Fruit fly (Drosophila melanogaster): ENCODE measurements around the gene Wnt5.

Wnt5 gene

dm6 chrX:18509430-18509829 is 4.2 kb upstream of the Wnt5 start:
- no peak for TF ChIP-seq CG6854 (GFP tag; optimal IDR thresholded peaks at IDR 0.05)
- no peak for TF ChIP-seq CG6792 (GFP tag; optimal IDR thresholded peaks at IDR 0.05)
- TF ChIP-seq vri (GFP tag; optimal IDR thresholded peaks at IDR 0.05) = peak; percentile 5
- no peak for TF ChIP-seq CG11902 (GFP tag; optimal IDR thresholded peaks at IDR 0.05)
- no peak for TF ChIP-seq Hr39 (GFP tag; optimal IDR thresholded peaks at IDR 0.05)
- no peak for TF ChIP-seq Eip93F (GFP tag; optimal IDR thresholded peaks at IDR 0.05)
- no peak for TF ChIP-seq Sox15 (GFP tag; optimal IDR thresholded peaks at IDR 0.05)
- no peak for TF ChIP-seq Eip75B (GFP tag; optimal IDR thresholded peaks at IDR 0.05)

dm6 chrX:18508565-18508964 is 3.4 kb upstream of the Wnt5 start:
- no peak for TF ChIP-seq fd59A (GFP tag; optimal IDR thresholded peaks at IDR 0.05)
- no peak for TF ChIP-seq CG11762 (GFP tag; optimal IDR thresholded peaks at IDR 0.05; ENCODE audit: insufficient read depth)
- no peak for TF ChIP-seq Eip75B (GFP tag; optimal IDR thresholded peaks at IDR 0.05)
- no peak for TF ChIP-seq CG15336 (GFP tag; IDR thresholded peaks at IDR 0.05)
- TF ChIP-seq Eip78C (GFP tag) = no peak
- no peak for TF ChIP-seq dsx (GFP tag; optimal IDR thresholded peaks at IDR 0.05; ENCODE audit: poor library complexity, severe bottlenecking)
- TF ChIP-seq CG6854 (GFP tag; optimal IDR thresholded peaks at IDR 0.05) = no peak
- no peak for TF ChIP-seq Blimp-1 (GFP tag; optimal IDR thresholded peaks at IDR 0.05)
- TF ChIP-seq achi (GFP tag; optimal IDR thresholded peaks at IDR 0.05) = no peak
- TF ChIP-seq lz (GFP tag; optimal IDR thresholded peaks at IDR 0.05) = no peak
- no peak for TF ChIP-seq vri (GFP tag; optimal IDR thresholded peaks at IDR 0.05)
- TF ChIP-seq eg (GFP tag; IDR thresholded peaks at IDR 0.05) = no peak
- TF ChIP-seq esn (GFP tag; optimal IDR thresholded peaks at IDR 0.05) = no peak
- no peak for TF ChIP-seq Met (GFP tag; optimal IDR thresholded peaks at IDR 0.05)
- TF ChIP-seq spab (GFP tag; optimal IDR thresholded peaks at IDR 0.05) = no peak
- TF ChIP-seq OdsH (GFP tag; optimal IDR thresholded peaks at IDR 0.05) = no peak
- no peak for TF ChIP-seq cyc (GFP tag; optimal IDR thresholded peaks at IDR 0.05)
- no peak for TF ChIP-seq CG6808 (GFP tag; optimal IDR thresholded peaks at IDR 0.05)

dm6 chrX:18506639-18507528 is 1.7 kb upstream of the Wnt5 start:
- TF ChIP-seq CG4318 (GFP tag; optimal IDR thresholded peaks at IDR 0.05) (no peak), Hr38 (GFP tag; optimal IDR thresholded peaks at IDR 0.05) (no peak), CG6854 (GFP tag; optimal IDR thresholded peaks at IDR 0.05) (no peak), eg (GFP tag; IDR thresholded peaks at IDR 0.05) (peak; percentile 90), CG6808 (GFP tag; optimal IDR thresholded peaks at IDR 0.05) (peak; percentile 49), acj6 (GFP tag; optimal IDR thresholded peaks at IDR 0.05) (peak; percentile 65), CG16779 (tag; optimal IDR thresholded peaks at IDR 0.05) (peak; percentile 45), CG11294 (GFP tag; IDR thresholded peaks at IDR 0.05) (peak; percentile 56; the same call in 1 of the 2 replicates), CG6276 (GFP tag; optimal IDR thresholded peaks at IDR 0.05) (peak; percentile 80), Lpt (GFP tag; optimal IDR thresholded peaks at IDR 0.05) (peak; percentile 27), CG31627 (GFP tag; optimal IDR thresholded peaks at IDR 0.05) (peak; percentile 55), Sox102F (GFP tag; optimal IDR thresholded peaks at IDR 0.05) (peak; percentile 69), svp (GFP tag) (no peak), fd59A (GFP tag; optimal IDR thresholded peaks at IDR 0.05) (peak; percentile 41), CG11902 (GFP tag; optimal IDR thresholded peaks at IDR 0.05) (peak; percentile 52), topi (GFP tag; optimal IDR thresholded peaks at IDR 0.05) (peak; percentile 80), Eip93F (GFP tag; optimal IDR thresholded peaks at IDR 0.05) (peak; percentile 11), vri (GFP tag; optimal IDR thresholded peaks at IDR 0.05) (peak; percentile 54), ss (GFP tag; optimal IDR thresholded peaks at IDR 0.05) (peak in 1 of 2 experiments; percentile 1), Hr39 (GFP tag; optimal IDR thresholded peaks at IDR 0.05) (peak; percentile 59), spab (GFP tag; optimal IDR thresholded peaks at IDR 0.05) (peak; percentile 52), CG1621 (tag; optimal IDR thresholded peaks at IDR 0.05) (peak; percentile 56), lz (GFP tag; optimal IDR thresholded peaks at IDR 0.05) (peak; percentile 71), Eip78C (GFP tag) (peak; percentile 95), fd85E (GFP tag; optimal IDR thresholded peaks at IDR 0.05) (peak; percentile 24), cyc (GFP tag; optimal IDR thresholded peaks at IDR 0.05) (peak; percentile 69), fkh (GFP tag; optimal IDR thresholded peaks at IDR 0.05) (peak; percentile 31), CG10669 (GFP tag; optimal IDR thresholded peaks at IDR 0.05) (peak; percentile 73), CG9139 (GFP tag; optimal IDR thresholded peaks at IDR 0.05) (no peak), net (GFP tag; optimal IDR thresholded peaks at IDR 0.05) (peak; percentile 82), CG10631 (GFP tag; optimal IDR thresholded peaks at IDR 0.05) (peak; percentile 72), Gug (GFP tag; IDR thresholded peaks at IDR 0.05) (peak; percentile 79), CG7368 (GFP tag; optimal IDR thresholded peaks at IDR 0.05) (peak; percentile 69)

Data from whole organism, prepupa.